Fruit fly (Drosophila melanogaster) whole organism: Measurements from ENCODE around the gene CG3652.

Experiments
- Dll ChIP-seq: fragments of >200 bp; optimal IDR thresholded peaks from 2 replicates; lab custom pipeline; 2017
- pan ChIP-seq: fragments of >200 bp; optimal IDR thresholded peaks from 2 replicates; lab custom pipeline; 2017
- usp ChIP-seq: fragments of >200 bp; optimal IDR thresholded peaks from 2 replicates; lab custom pipeline; 2017; ENCODE audit warnings: missing biosample characterization, missing genetic modification characterization, mixed read lengths

DNA sequence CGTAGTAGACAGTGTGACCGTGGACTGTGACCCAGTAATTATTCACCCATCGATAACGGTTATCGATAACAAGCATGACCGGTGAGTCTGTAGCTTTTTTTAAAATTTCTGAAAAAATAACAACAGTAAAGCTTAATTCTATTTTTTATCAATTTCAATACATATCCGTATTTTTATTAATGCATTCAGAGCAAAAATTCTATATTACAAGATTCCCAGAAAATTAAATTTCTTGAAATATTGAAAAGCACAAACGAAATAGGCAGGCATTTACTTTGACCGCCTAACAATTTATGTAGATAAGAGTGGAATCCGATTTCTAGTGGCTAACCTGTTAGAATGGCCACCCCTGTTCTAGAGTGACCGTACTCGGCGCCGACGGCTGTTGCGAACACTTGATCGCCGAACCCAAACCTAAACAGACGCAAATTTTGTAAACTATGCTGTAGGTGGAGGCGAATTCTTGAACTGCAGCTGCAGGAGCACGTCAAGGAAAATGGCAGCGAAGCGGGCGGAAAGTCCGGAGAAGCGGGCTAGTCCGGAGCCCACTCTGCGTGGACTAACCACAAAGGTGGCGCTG, at the start of gene CG3652:
- TF ChIP-seq pan, result no peak
- TF ChIP-seq usp (GFP tag; lab: Kevin White, UChicago), result no peak
- no peak for TF ChIP-seq Dll (lab: Kevin White, UChicago)
